Worm (Caenorhabditis elegans) whole organism, L1 larva: Measurements from ENCODE around the gene T19A5.3.
A peak's percentile ranks its signal among the peaks of the same experiment; 100 is the strongest.

Experiments used
- C34B4.2 ChIP-seq: sonication (generic microtip); optimal IDR thresholded peaks from 2 replicates; lab custom pipeline; 2017; ENCODE audit warnings: mild to moderate bottlenecking, missing genetic modification characterization, missing compliant biosample characterization
- F16B12.6 ChIP-seq: fragments of 150-350 bp; optimal IDR thresholded peaks from 2 replicates; lab custom pipeline; 2014; ENCODE audit warnings: missing biosample characterization, missing genetic modification characterization
- Y116A8C.19 ChIP-seq: sonication (generic microtip); optimal IDR thresholded peaks from 2 replicates; lab custom pipeline; 2016; ENCODE audit warnings: missing compliant biosample characterization, missing genetic modification characterization, borderline replicate concordance
- alr-1 ChIP-seq: fragments of 200-800 bp; sonication (Bioruptor generic); optimal IDR thresholded peaks from 2 replicates; lab custom pipeline; 2018; ENCODE audit warnings: borderline replicate concordance, mild to moderate bottlenecking, missing genetic modification characterization, missing compliant biosample characterization
- ama-1 ChIP-seq: fragments of 150-350 bp; optimal IDR thresholded peaks from 2 replicates; lab custom pipeline; 2014
- blmp-1 ChIP-seq: fragments of 150-350 bp; optimal IDR thresholded peaks from 2 replicates; lab custom pipeline; 2014; ENCODE audit warnings: missing biosample characterization, missing genetic modification characterization
- ceh-63 ChIP-seq: fragments of 200-800 bp; sonication (Bioruptor generic); optimal IDR thresholded peaks from 2 replicates; lab custom pipeline; 2018; ENCODE audit warnings: mild to moderate bottlenecking, missing genetic modification characterization, missing compliant biosample characterization
- ceh-82 ChIP-seq, 3 experiments: fragments of 150-350 bp in 1 of 3; sonication (generic microtip) in 2 of 3; optimal IDR thresholded peaks; 2 replicates each; lab custom pipeline; 2014 to 2017; ENCODE audit warnings: missing biosample characterization in 3 of 3, missing genetic modification characterization in 3 of 3
- ceh-88 ChIP-seq: fragments of 200-800 bp; sonication (Bioruptor generic); IDR thresholded peaks from 2 replicates; pipeline ENCODE4 v1.3.6; 2022; ENCODE audit warnings: missing genetic modification characterization, missing compliant biosample characterization
- ces-1 ChIP-seq: fragments of 150-350 bp; optimal IDR thresholded peaks from 2 replicates; lab custom pipeline; 2014; ENCODE audit warnings: missing biosample characterization, missing genetic modification reagents, missing genetic modification characterization
- efl-1 ChIP-seq, 4 experiments: fragments of 150-350 bp; optimal IDR thresholded peaks in 3 of 4; peaks in 1 of 4; 1 replicate in 1 of 4; 2 replicates in 3 of 4; lab custom pipeline; 2014; ENCODE audit warnings: missing biosample characterization in 2 of 4, missing genetic modification characterization in 2 of 4, missing genetic modification reagents in 2 of 4
- efl-3 ChIP-seq: fragments of 200-800 bp; sonication (Bioruptor generic); optimal IDR thresholded peaks from 2 replicates; lab custom pipeline; 2018; ENCODE audit warnings: mild to moderate bottlenecking, missing genetic modification characterization, missing compliant biosample characterization
- egl-27 ChIP-seq, 2 experiments: fragments of 150-350 bp in 1 of 2; sonication (generic microtip); optimal IDR thresholded peaks; 3 replicates each; lab custom pipeline; 2017 to 2018; ENCODE audit warnings: missing biosample characterization in 2 of 2, missing genetic modification characterization in 2 of 2, missing genetic modification reagents in 2 of 2
- elt-2 ChIP-seq: sonication (generic microtip); optimal IDR thresholded peaks from 2 replicates; lab custom pipeline; 2016; ENCODE audit warnings: missing genetic modification characterization, mild to moderate bottlenecking, inconsistent platforms, missing compliant biosample characterization, missing genetic modification reagents
- elt-3 ChIP-seq, 6 experiments: fragments of 150-350 bp in 1 of 6; sonication (generic microtip); optimal IDR thresholded peaks; 2 replicates each; lab custom pipeline; 2017 to 2018; ENCODE audit warnings: missing biosample characterization in 6 of 6, missing genetic modification characterization in 6 of 6, inconsistent platforms in 1 of 6
- fkh-10 ChIP-seq: sonication (generic microtip); optimal IDR thresholded peaks from 2 replicates; lab custom pipeline; 2017; ENCODE audit warnings: missing biosample characterization, missing genetic modification reagents, missing genetic modification characterization
- fkh-8 ChIP-seq: sonication (generic microtip); optimal IDR thresholded peaks from 2 replicates; lab custom pipeline; 2016; ENCODE audit warnings: mild to moderate bottlenecking, missing genetic modification characterization, missing compliant biosample characterization
- lin-13 ChIP-seq: fragments of 150-350 bp; optimal IDR thresholded peaks from 2 replicates; lab custom pipeline; 2014; ENCODE audit warnings: missing biosample characterization, missing genetic modification reagents, missing genetic modification characterization
- lin-14 ChIP-seq: fragments of 200-800 bp; sonication (Bioruptor generic); optimal IDR thresholded peaks from 2 replicates; lab custom pipeline; 2018; ENCODE audit warnings: mild to moderate bottlenecking, missing genetic modification characterization, moderate library complexity, missing compliant biosample characterization
- lin-39 ChIP-seq: fragments of 150-350 bp; optimal IDR thresholded peaks from 2 replicates; lab custom pipeline; 2014; ENCODE audit warnings: missing biosample characterization, missing genetic modification reagents, missing genetic modification characterization
- lsy-2 ChIP-seq, 2 experiments: fragments of 150-350 bp; optimal IDR thresholded peaks; 2 replicates each; lab custom pipeline; 2014; ENCODE audit warnings: missing biosample characterization in 2 of 2, missing genetic modification characterization in 2 of 2
- mdl-1 ChIP-seq, 2 experiments: fragments of 150-350 bp; optimal IDR thresholded peaks; 2 replicates each; lab custom pipeline; 2014 to 2017; ENCODE audit warnings: missing biosample characterization in 2 of 2, missing genetic modification characterization in 2 of 2, inconsistent platforms in 1 of 2
- mep-1 ChIP-seq: fragments of 150-350 bp; optimal IDR thresholded peaks from 2 replicates; lab custom pipeline; 2014; ENCODE audit warnings: missing biosample characterization, missing genetic modification characterization
- nhr-11 ChIP-seq: fragments of 150-350 bp; optimal IDR thresholded peaks from 2 replicates; lab custom pipeline; 2014; ENCODE audit warnings: missing biosample characterization, missing genetic modification characterization
- nhr-19 ChIP-seq: fragments of 200-800 bp; sonication (Bioruptor generic); conservative IDR thresholded peaks from 2 replicates; pipeline ENCODE4 v1.3.6; 2022; ENCODE audit warnings: missing genetic modification characterization, missing compliant biosample characterization
- nhr-20 ChIP-seq: sonication (generic microtip); optimal IDR thresholded peaks from 2 replicates; lab custom pipeline; 2016; ENCODE audit warnings: mild to moderate bottlenecking, missing genetic modification characterization, missing compliant biosample characterization
- nhr-71 ChIP-seq: sonication (generic microtip); optimal IDR thresholded peaks from 2 replicates; lab custom pipeline; 2016; ENCODE audit warnings: mild to moderate bottlenecking, missing genetic modification characterization, moderate library complexity, missing compliant biosample characterization
- nhr-76 ChIP-seq: sonication (generic microtip); optimal IDR thresholded peaks from 2 replicates; lab custom pipeline; 2017; ENCODE audit warnings: missing biosample characterization, missing genetic modification characterization
- nhr-77 ChIP-seq: fragments of 150-350 bp; optimal IDR thresholded peaks from 2 replicates; lab custom pipeline; 2014; ENCODE audit warnings: missing biosample characterization, missing genetic modification characterization
- nhr-85 ChIP-seq: sonication (generic microtip); peaks from one replicate; lab custom pipeline; 2016; ENCODE audit warnings: missing genetic modification characterization, inconsistent platforms, missing compliant biosample characterization
- nhr-90 ChIP-seq: sonication (generic microtip); optimal IDR thresholded peaks from 2 replicates; lab custom pipeline; 2016; ENCODE audit warnings: mild to moderate bottlenecking, missing genetic modification characterization, missing compliant biosample characterization; ENCODE audit not compliant: poor library complexity
- rnt-1 ChIP-seq: sonication (generic microtip); optimal IDR thresholded peaks from 2 replicates; lab custom pipeline; 2016; ENCODE audit warnings: mild to moderate bottlenecking, missing genetic modification characterization, moderate library complexity, missing compliant biosample characterization
- skn-1 ChIP-seq: fragments of 150-350 bp; optimal IDR thresholded peaks from 2 replicates; lab custom pipeline; 2014; ENCODE audit warnings: missing biosample characterization, missing genetic modification characterization
- snu-23 ChIP-seq: sonication (generic microtip); optimal IDR thresholded peaks from 2 replicates; lab custom pipeline; 2016; ENCODE audit warnings: missing genetic modification characterization, missing compliant biosample characterization
- sptf-1 ChIP-seq: fragments of 150-350 bp; optimal IDR thresholded peaks from 2 replicates; lab custom pipeline; 2014; ENCODE audit warnings: missing biosample characterization, missing genetic modification characterization
- swsn-7 ChIP-seq: sonication (generic microtip); optimal IDR thresholded peaks from 2 replicates; lab custom pipeline; 2016; ENCODE audit warnings: missing genetic modification characterization, missing compliant biosample characterization
- xbp-1 ChIP-seq: sonication (generic microtip); optimal IDR thresholded peaks from 2 replicates; lab custom pipeline; 2016; ENCODE audit warnings: missing genetic modification characterization, missing compliant biosample characterization
- zip-4 ChIP-seq: fragments of 200-800 bp; sonication (Bioruptor generic); optimal IDR thresholded peaks from 2 replicates; lab custom pipeline; 2018; ENCODE audit warnings: mild to moderate bottlenecking, missing genetic modification characterization, moderate library complexity, missing compliant biosample characterization
- ztf-4 ChIP-seq: fragments of 150-350 bp; optimal IDR thresholded peaks from 2 replicates; lab custom pipeline; 2014; ENCODE audit warnings: missing biosample characterization, missing genetic modification characterization

T19A5.3 gene

DNA sequence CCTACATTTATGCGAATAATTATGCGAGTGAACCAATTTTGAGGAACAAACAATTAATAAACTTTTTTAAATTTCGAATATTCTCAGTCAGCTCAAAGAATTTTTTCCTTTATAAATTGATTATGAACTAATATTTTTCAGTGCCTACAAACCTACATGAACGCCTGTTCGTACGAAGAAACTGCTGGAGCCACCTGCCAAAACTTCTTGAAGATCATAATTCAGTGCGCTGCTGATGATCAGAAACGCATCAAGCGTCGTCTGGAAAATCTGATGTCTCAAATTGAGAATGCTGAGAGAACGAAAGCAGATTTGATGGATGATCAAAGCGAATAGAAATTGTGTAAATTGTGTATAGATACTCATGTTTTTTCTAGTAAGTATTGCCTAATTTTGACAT is 4.9 kb downstream of the T19A5.3 start:
- TF ChIP-seq mdl-1 (tag; optimal IDR thresholded peaks at IDR 0.05; lab: Kevin White, UChicago) (no peak), nhr-85 (tag; lab: Kevin White, UChicago) (no peak), rnt-1 (no peak), alr-1 (tag; lab: Kevin White, UChicago) (no peak), ztf-4 (tag; lab: Kevin White, UChicago) (no peak), skn-1 (no peak), F16B12.6 (tag; lab: Kevin White, UChicago) (no peak), lin-14 (GFP tag; lab: Kevin White, UChicago) (no peak), fkh-8 (no peak), Y116A8C.19 (tag; lab: Kevin White, UChicago) (no peak)
- TF ChIP-seq, all 84 proteins: peak for 0

ce11 chrV:8938445-8938844 is 5.4 kb downstream of the T19A5.3 start:
- TF ChIP-seq ama-1 = peak; percentile 60
- TF ChIP-seq nhr-90 (tag; lab: Kevin White, UChicago) = no peak
- TF ChIP-seq elt-3 (tag; optimal IDR thresholded peaks at IDR 0.05; lab: Kevin White, UChicago) = no peak
- no peak for TF ChIP-seq ces-1 (GFP tag; lab: Kevin White, UChicago)

ce11 chrV:8937476-8938249 is 6.2 kb downstream of the T19A5.3 start:
- TF ChIP-seq nhr-85 (tag; lab: Kevin White, UChicago) (peak; percentile 42), efl-1 (optimal IDR thresholded peaks at IDR 0.05; lab: Kevin White, UChicago) (no peak), efl-1 (GFP tag; optimal IDR thresholded peaks at IDR 0.05 in 1 of 2; lab: Kevin White, UChicago) (no peak), zip-4 (no peak), sptf-1 (tag; lab: Kevin White, UChicago) (no peak), mep-1 (tag; lab: Kevin White, UChicago) (peak; percentile 24)

ce11 chrV:8936791-8937475 is 6.9 kb downstream of the T19A5.3 start:
- TF ChIP-seq mep-1 (tag; lab: Kevin White, UChicago) = peak; percentile 66
- peak in 1 of 2 experiments; percentile 2 for TF ChIP-seq mdl-1 (tag; optimal IDR thresholded peaks at IDR 0.05; lab: Kevin White, UChicago)
- peak in 1 of 6 experiments; percentile 21 for TF ChIP-seq elt-3 (tag; optimal IDR thresholded peaks at IDR 0.05; lab: Kevin White, UChicago)
- no peak for TF ChIP-seq ceh-63 (GFP tag; lab: Kevin White, UChicago)
- no peak for TF ChIP-seq efl-1 (optimal IDR thresholded peaks at IDR 0.05; lab: Kevin White, UChicago)
- peak in 1 of 2 experiments; percentile 59 for TF ChIP-seq efl-1 (GFP tag; optimal IDR thresholded peaks at IDR 0.05 in 1 of 2; lab: Kevin White, UChicago)
- TF ChIP-seq rnt-1 = peak; percentile 58
- peak in 1 of 2 experiments; percentile 21 for TF ChIP-seq lsy-2 (tag; optimal IDR thresholded peaks at IDR 0.05; lab: Kevin White, UChicago)
- TF ChIP-seq nhr-19 (GFP tag; lab: Robert Waterston, UW) = peak; percentile 49
- TF ChIP-seq egl-27 (tag; optimal IDR thresholded peaks at IDR 0.05; lab: Kevin White, UChicago) = no peak
- TF ChIP-seq swsn-7 (tag; lab: Kevin White, UChicago) = peak; percentile 31
- peak; percentile 49 for TF ChIP-seq snu-23 (GFP tag; lab: Kevin White, UChicago)
- TF ChIP-seq nhr-20 (tag; lab: Kevin White, UChicago) = peak; percentile 25
- no peak for TF ChIP-seq nhr-11
- peak; percentile 78 for TF ChIP-seq lin-14 (GFP tag; lab: Kevin White, UChicago)
- TF ChIP-seq alr-1 (tag; lab: Kevin White, UChicago) = no peak
- TF ChIP-seq nhr-71 (tag; lab: Kevin White, UChicago) = peak; percentile 51
- TF ChIP-seq elt-2 (tag; lab: Kevin White, UChicago) = peak; percentile 14
- peak; percentile 78 for TF ChIP-seq blmp-1 (tag; lab: Kevin White, UChicago)

DNA sequence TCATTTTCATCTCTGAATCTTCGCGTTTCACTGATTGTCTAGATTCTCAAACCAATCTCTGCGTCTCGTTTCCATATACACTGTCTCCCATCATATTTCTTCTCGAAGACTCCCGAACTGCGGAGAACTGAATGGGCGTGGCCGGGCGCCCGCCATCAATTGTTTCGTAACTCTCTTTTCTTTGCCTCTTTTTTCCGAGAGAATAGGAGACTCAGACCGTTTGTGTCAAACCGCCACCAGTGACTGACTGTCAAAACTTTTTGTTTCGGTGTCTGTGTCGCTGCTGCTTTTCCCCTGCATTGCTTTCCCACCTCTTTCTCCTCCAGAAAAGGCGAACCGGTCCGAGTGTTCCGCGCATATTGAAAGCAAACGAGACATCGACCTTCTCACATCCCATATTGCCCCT is 7.7 kb downstream of the T19A5.3 start, which contains the start of gene unc-23:
Gene unc-23, plus strand, starts transcription at position 176 of the 406 bp plus-strand sequence.
- TF ChIP-seq fkh-10 (GFP tag; lab: Kevin White, UChicago) = no peak
- TF ChIP-seq efl-3 (GFP tag; lab: Kevin White, UChicago) = no peak
- no peak for TF ChIP-seq C34B4.2 (tag; lab: Kevin White, UChicago)
- peak; percentile 63 for TF ChIP-seq xbp-1 (tag; lab: Kevin White, UChicago)
- no peak for TF ChIP-seq nhr-76 (tag; lab: Kevin White, UChicago)
- peak; percentile 24 for TF ChIP-seq lin-39 (tag; lab: Kevin White, UChicago)
- TF ChIP-seq blmp-1 (tag; lab: Kevin White, UChicago) = peak; percentile 95
- TF ChIP-seq lin-13 = peak; percentile 76
- TF ChIP-seq ceh-88 (GFP tag; lab: Robert Waterston, UW) = peak; percentile 27; the same call in 1 of the 2 replicates
- TF ChIP-seq ces-1 (GFP tag; lab: Kevin White, UChicago) = no peak
- TF ChIP-seq nhr-77 (tag; lab: Kevin White, UChicago) = peak; percentile 87
- peak; percentile 48 to 60 for TF ChIP-seq efl-1 (optimal IDR thresholded peaks at IDR 0.05; lab: Kevin White, UChicago)
- peak; percentile 45 to 94 for TF ChIP-seq efl-1 (GFP tag; optimal IDR thresholded peaks at IDR 0.05 in 1 of 2; lab: Kevin White, UChicago)
- peak; percentile 66 to 77 (median 77) for TF ChIP-seq ceh-82 (tag; optimal IDR thresholded peaks at IDR 0.05; lab: Kevin White, UChicago)
- peak; percentile 90 for TF ChIP-seq nhr-19 (GFP tag; lab: Robert Waterston, UW)
- TF ChIP-seq swsn-7 (tag; lab: Kevin White, UChicago) = peak; percentile 90
- peak; percentile 94 for TF ChIP-seq lin-14 (GFP tag; lab: Kevin White, UChicago)
